Worm (Caenorhabditis elegans): ENCODE results near the gene K07H8.8.

The K07H8.8 gene

DNA sequence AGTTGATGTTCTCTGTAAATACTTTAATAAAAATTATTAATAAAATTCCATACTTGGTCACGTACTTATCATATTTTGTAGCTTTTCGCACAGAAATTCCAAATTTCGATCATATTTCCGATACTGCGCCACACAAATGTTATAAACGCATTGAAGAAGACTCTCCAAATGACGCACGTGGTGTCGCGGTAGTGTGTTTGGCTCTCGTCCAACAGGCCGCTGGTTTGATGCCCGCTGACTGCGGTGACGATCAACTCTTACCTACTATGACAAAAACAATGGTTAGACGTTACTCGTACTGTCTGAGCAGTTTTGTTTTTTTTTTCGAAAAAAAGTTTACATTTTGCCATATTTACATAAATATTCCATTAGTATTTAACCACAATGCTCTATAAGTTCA lies 15.4 kb downstream of the K07H8.8 start (continued):
- TF ChIP-seq nhr-42 (GFP tag; IDR thresholded peaks at IDR 0.05) = peak; percentile 79; the same call in 1 of the 2 replicates
- TF ChIP-seq lin-1 (GFP tag; IDR thresholded peaks at IDR 0.05) = peak; percentile 83; the same call in 1 of the 2 replicates
- peak; percentile 82 for TF ChIP-seq Y5F2A.4 (GFP tag; optimal IDR thresholded peaks at IDR 0.05)
- peak; percentile 79 for TF ChIP-seq duxl-1 (tag; optimal IDR thresholded peaks at IDR 0.05; ENCODE audit: poor library complexity)
- TF ChIP-seq cey-2 (tag; optimal IDR thresholded peaks at IDR 0.05; ENCODE audit: borderline replicate concordance, insufficient read depth) = no peak
- no peak for TF ChIP-seq set-16 (GFP tag; IDR thresholded peaks at IDR 0.05)

DNA sequence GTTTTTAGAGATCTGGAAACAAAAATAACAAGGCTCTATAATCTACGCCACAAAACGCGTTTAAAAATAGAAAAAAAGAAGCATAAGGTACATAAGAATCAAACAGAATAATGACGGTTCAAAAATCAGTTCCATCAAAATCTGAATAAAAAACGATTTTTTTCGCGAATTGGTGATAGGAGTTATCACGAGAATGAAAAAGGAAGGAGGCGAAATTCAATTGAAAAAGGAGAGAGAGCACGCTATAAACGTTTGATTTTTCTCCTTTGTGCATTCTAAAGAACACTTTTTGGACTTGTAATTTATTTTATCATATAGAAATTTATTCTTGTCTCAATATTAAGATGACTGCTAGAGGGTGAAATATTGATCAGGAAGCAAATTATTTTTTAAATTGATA lies 16.9 kb downstream of the K07H8.8 start:
- no peak for TF ChIP-seq fkh-10 (GFP tag; optimal IDR thresholded peaks at IDR 0.05)
- TF ChIP-seq Y48G9A.11 (GFP tag; IDR thresholded peaks at IDR 0.05) = no peak
- peak; percentile 69 for TF ChIP-seq dve-1 (tag; optimal IDR thresholded peaks at IDR 0.05; ENCODE audit: insufficient read depth)
- no peak for TF ChIP-seq aly-2 (tag; optimal IDR thresholded peaks at IDR 0.05)
- no peak for TF ChIP-seq sdz-12 (GFP tag; optimal IDR thresholded peaks at IDR 0.05)
- TF ChIP-seq lin-39 (tag; optimal IDR thresholded peaks at IDR 0.05) = no peak
- TF ChIP-seq lir-3 (tag; optimal IDR thresholded peaks at IDR 0.05) = no peak
- TF ChIP-seq ama-1 (optimal IDR thresholded peaks at IDR 0.05) = no peak
- TF ChIP-seq nhr-111 (GFP tag; optimal IDR thresholded peaks at IDR 0.05) = no peak
- no peak for TF ChIP-seq dmd-9 (GFP tag; IDR thresholded peaks at IDR 0.05)
- no peak for TF ChIP-seq lin-15B (tag; optimal IDR thresholded peaks at IDR 0.05)
- TF ChIP-seq vab-7 (GFP tag; IDR thresholded peaks at IDR 0.05) = no peak
- TF ChIP-seq zip-2 (tag; optimal IDR thresholded peaks at IDR 0.05) = no peak
- no peak for TF ChIP-seq nhr-41 (GFP tag; IDR thresholded peaks at IDR 0.05)
- TF ChIP-seq F10B5.3 (tag; optimal IDR thresholded peaks at IDR 0.05) = no peak
- no peak for TF ChIP-seq snpc-4 (tag; optimal IDR thresholded peaks at IDR 0.05)
- no peak for TF ChIP-seq lin-38 (GFP tag; IDR thresholded peaks at IDR 0.05)
- peak; percentile 21 for TF ChIP-seq hlh-11 (tag; optimal IDR thresholded peaks at IDR 0.05)
- TF ChIP-seq nhr-77 (tag; optimal IDR thresholded peaks at IDR 0.05) = peak; percentile 6
- TF ChIP-seq duxl-1 (tag; optimal IDR thresholded peaks at IDR 0.05; ENCODE audit: poor library complexity) = no peak
- no peak for TF ChIP-seq zfp-3 (GFP tag; conservative IDR thresholded peaks at IDR 0.05)
- TF ChIP-seq dmd-6 (GFP tag; IDR thresholded peaks at IDR 0.05) = peak; percentile 75
- no peak for TF ChIP-seq lim-7 (GFP tag; IDR thresholded peaks at IDR 0.05)
- no peak for TF ChIP-seq lin-29 (GFP tag; IDR thresholded peaks at IDR 0.05)
- peak; percentile 38 for TF ChIP-seq nhr-28 (tag; optimal IDR thresholded peaks at IDR 0.05)
- TF ChIP-seq T26A8.4 (GFP tag; IDR thresholded peaks at IDR 0.05) = no peak
- TF ChIP-seq daf-19 (GFP tag; conservative IDR thresholded peaks at IDR 0.05) = no peak
- peak; percentile 26 for TF ChIP-seq mep-1 (tag; optimal IDR thresholded peaks at IDR 0.05)
- no peak for TF ChIP-seq Y105C5A.15 (GFP tag; IDR thresholded peaks at IDR 0.05)
- TF ChIP-seq egl-27 (tag; optimal IDR thresholded peaks at IDR 0.05) = no peak
- TF ChIP-seq mxl-3 (GFP tag; optimal IDR thresholded peaks at IDR 0.05) = no peak
- peak in 1 of 2 experiments; percentile 45 for TF ChIP-seq mdl-1 (tag; optimal IDR thresholded peaks at IDR 0.05)
- TF ChIP-seq lin-13 (GFP tag; optimal IDR thresholded peaks at IDR 0.05) = no peak
- TF ChIP-seq zfp-2 (tag; optimal IDR thresholded peaks at IDR 0.05) = no peak
- no peak for TF ChIP-seq ceh-82 (tag; optimal IDR thresholded peaks at IDR 0.05)
- TF ChIP-seq tra-1 (GFP tag; IDR thresholded peaks at IDR 0.05) = no peak
- TF ChIP-seq ztf-11 (tag; optimal IDR thresholded peaks at IDR 0.05) = no peak
- TF ChIP-seq mes-2 (tag; optimal IDR thresholded peaks at IDR 0.05; ENCODE audit: poor library complexity, severe bottlenecking) = no peak
- no peak for TF ChIP-seq ceh-20 (GFP tag; IDR thresholded peaks at IDR 0.05)
- TF ChIP-seq ZK337.2 (GFP tag; IDR thresholded peaks at IDR 0.05) = no peak
- no peak for TF ChIP-seq T20F7.1 (GFP tag; optimal IDR thresholded peaks at IDR 0.05)
- no peak for TF ChIP-seq pha-4 (GFP tag; IDR thresholded peaks at IDR 0.05)
- no peak for TF ChIP-seq pha-4 (tag; optimal IDR thresholded peaks at IDR 0.05)
- no peak for TF ChIP-seq dpl-1 (GFP tag; optimal IDR thresholded peaks at IDR 0.05)
- TF ChIP-seq pqm-1 (tag; optimal IDR thresholded peaks at IDR 0.05) = peak; percentile 29
- no peak for TF ChIP-seq unc-130 (GFP tag; optimal IDR thresholded peaks at IDR 0.05)
